Fruit fly (Drosophila melanogaster) whole organism, pupa: ENCODE measurements around the gene CG31810.

Experiments
- CG10348 ChIP-seq: fragments of 200-800 bp; sonication (Bioruptor generic); IDR thresholded peaks from 2 replicates; pipeline ENCODE4 v1.3.6; 2022; ENCODE audit warnings: missing biosample characterization, missing genetic modification characterization
- CG34367 ChIP-seq: fragments of 200-800 bp; sonication (Bioruptor generic); optimal IDR thresholded peaks from 2 replicates; lab custom pipeline; 2018; ENCODE audit warnings: missing biosample characterization, mild to moderate bottlenecking, missing genetic modification characterization
- EcR ChIP-seq: fragments of 200-800 bp; sonication (Bioruptor generic); optimal IDR thresholded peaks from 3 replicates; lab custom pipeline; 2019; ENCODE audit warnings: missing biosample characterization, missing genetic modification characterization, mild to moderate bottlenecking, moderate library complexity, missing genetic modification reagents
- Pif1A ChIP-seq: fragments of 200-800 bp; sonication (Bioruptor generic); optimal IDR thresholded peaks from 3 replicates; lab custom pipeline; 2016; ENCODE audit warnings: missing biosample characterization, missing genetic modification characterization

DNA sequence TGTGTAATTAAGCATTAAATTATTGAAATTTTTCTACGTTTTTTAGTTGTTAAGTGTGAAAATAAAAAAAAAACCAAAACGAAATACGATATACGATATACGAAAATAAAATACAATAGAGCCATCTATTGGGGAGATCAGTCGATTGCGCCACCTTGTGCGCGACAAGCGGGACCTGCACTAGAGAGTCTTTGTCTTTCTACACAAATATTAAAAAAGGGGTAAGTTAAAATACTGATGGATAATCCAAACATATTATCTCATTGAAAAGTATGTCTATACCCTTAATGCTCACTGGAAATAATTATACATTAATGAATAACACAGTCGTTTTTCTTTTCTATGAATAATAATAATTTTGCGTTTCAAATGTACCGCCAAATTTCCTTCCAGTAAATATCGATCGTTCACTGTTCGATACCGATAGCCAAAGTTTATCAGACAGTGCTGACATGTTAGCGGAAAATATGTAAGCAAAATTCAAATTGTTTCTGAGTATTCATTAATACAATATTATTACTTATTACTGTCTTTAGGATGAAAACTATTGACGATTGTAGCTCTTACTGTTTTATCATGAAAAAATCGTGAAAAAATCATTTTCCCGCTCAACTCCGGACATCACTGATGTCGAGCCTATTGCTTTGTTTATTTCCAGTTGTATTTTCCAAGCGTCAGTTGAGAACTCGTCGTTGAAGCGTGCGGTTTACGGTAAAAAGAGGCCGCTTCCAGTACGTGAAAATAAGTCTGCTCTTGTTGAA lies 36.0 kb downstream of the CG31810 start, which contains the start of gene mdy:
- no peak for TF ChIP-seq CG10348 (GFP tag; lab: Robert Waterston, UW)
- TF ChIP-seq EcR (GFP tag; lab: Kevin White, UChicago): no peak
- peak; percentile 52 for TF ChIP-seq Pif1A (GFP tag; lab: Kevin White, UChicago)
- peak; percentile 40 for TF ChIP-seq CG34367
